Worm (Caenorhabditis elegans) whole organism, L2 larva: ENCODE results near the gene clc-12.
A peak's percentile ranks its signal among the peaks of the same experiment; 100 is the strongest.

ENCODE experiments used
- ZK546.5 ChIP-seq: sonication (generic microtip); optimal IDR thresholded peaks from 2 replicates; lab custom pipeline; 2017; ENCODE audit warnings: missing biosample characterization, missing genetic modification characterization
- alr-1 ChIP-seq: fragments of 150-350 bp; optimal IDR thresholded peaks from 2 replicates; lab custom pipeline; 2014; ENCODE audit warnings: missing biosample characterization, missing genetic modification characterization
- aly-2 ChIP-seq: fragments of 150-350 bp; optimal IDR thresholded peaks from 2 replicates; lab custom pipeline; 2014; ENCODE audit warnings: missing biosample characterization, missing genetic modification characterization
- blmp-1 ChIP-seq: sonication (generic microtip); optimal IDR thresholded peaks from 2 replicates; lab custom pipeline; 2017; ENCODE audit warnings: missing genetic modification characterization, mild to moderate bottlenecking, missing compliant biosample characterization, antibody characterized with exemption, moderate library complexity; ENCODE audit not compliant: insufficient read depth
- ceh-82 ChIP-seq: fragments of 150-350 bp; optimal IDR thresholded peaks from 2 replicates; lab custom pipeline; 2014; ENCODE audit warnings: missing biosample characterization, missing genetic modification characterization
- crh-2 ChIP-seq: sonication (generic microtip); optimal IDR thresholded peaks from 2 replicates; lab custom pipeline; 2017; ENCODE audit warnings: missing biosample characterization, missing genetic modification characterization
- dmd-4 ChIP-seq: sonication (generic microtip); optimal IDR thresholded peaks from 2 replicates; lab custom pipeline; 2017; ENCODE audit warnings: missing biosample characterization, missing genetic modification characterization
- egl-27 ChIP-seq: sonication (generic microtip); optimal IDR thresholded peaks from 3 replicates; lab custom pipeline; 2017; ENCODE audit warnings: missing biosample characterization, missing genetic modification reagents, missing genetic modification characterization
- elt-3 ChIP-seq: sonication (generic microtip); optimal IDR thresholded peaks from 2 replicates; lab custom pipeline; 2017; ENCODE audit warnings: missing biosample characterization, missing genetic modification characterization
- fos-1 ChIP-seq: fragments of 150-350 bp; optimal IDR thresholded peaks from 2 replicates; lab custom pipeline; 2014; ENCODE audit warnings: missing biosample characterization, missing genetic modification characterization
- gmeb-1 ChIP-seq: fragments of 150-350 bp; optimal IDR thresholded peaks from 2 replicates; lab custom pipeline; 2014; ENCODE audit warnings: missing biosample characterization, missing genetic modification characterization
- lin-11 ChIP-seq: fragments of 150-350 bp; sonication (generic microtip); optimal IDR thresholded peaks from 2 replicates; lab custom pipeline; 2014; ENCODE audit warnings: missing biosample characterization, missing genetic modification characterization, inconsistent platforms, mixed read lengths
- lsy-2 ChIP-seq, 2 experiments: fragments of 150-350 bp in 1 of 2; sonication (generic microtip) in 1 of 2; optimal IDR thresholded peaks; 2 replicates each; lab custom pipeline; 2014 to 2017; ENCODE audit warnings: missing biosample characterization in 2 of 2, missing genetic modification characterization in 2 of 2
- mbf-1 ChIP-seq: sonication (generic microtip); optimal IDR thresholded peaks from 2 replicates; lab custom pipeline; 2017; ENCODE audit warnings: missing biosample characterization, missing genetic modification characterization
- nhr-11 ChIP-seq: fragments of 150-350 bp; optimal IDR thresholded peaks from 2 replicates; lab custom pipeline; 2014; ENCODE audit warnings: missing biosample characterization, missing genetic modification characterization
- nhr-12 ChIP-seq: fragments of 150-350 bp; optimal IDR thresholded peaks from 2 replicates; lab custom pipeline; 2014; ENCODE audit warnings: missing biosample characterization, missing genetic modification characterization
- nhr-129 ChIP-seq: fragments of 150-350 bp; optimal IDR thresholded peaks from 2 replicates; lab custom pipeline; 2014; ENCODE audit warnings: missing biosample characterization, missing genetic modification characterization
- nhr-21 ChIP-seq: fragments of 150-350 bp; optimal IDR thresholded peaks from 2 replicates; lab custom pipeline; 2014; ENCODE audit warnings: missing biosample characterization, missing genetic modification characterization
- nhr-23 ChIP-seq: fragments of 150-350 bp; optimal IDR thresholded peaks from 2 replicates; lab custom pipeline; 2014; ENCODE audit warnings: missing biosample characterization, missing genetic modification reagents, missing genetic modification characterization
- nhr-25 ChIP-seq: fragments of 150-350 bp; sonication (generic microtip); optimal IDR thresholded peaks from 3 replicates; lab custom pipeline; 2014; ENCODE audit warnings: missing biosample characterization, missing genetic modification characterization
- nhr-6 ChIP-seq: fragments of 150-350 bp; optimal IDR thresholded peaks from 2 replicates; lab custom pipeline; 2014; ENCODE audit warnings: missing biosample characterization, missing genetic modification characterization
- nhr-77 ChIP-seq: fragments of 150-350 bp; optimal IDR thresholded peaks from 2 replicates; lab custom pipeline; 2014; ENCODE audit warnings: missing biosample characterization, missing genetic modification characterization
- sem-4 ChIP-seq: fragments of 150-350 bp; optimal IDR thresholded peaks from 2 replicates; lab custom pipeline; 2014; ENCODE audit warnings: missing biosample characterization, missing genetic modification reagents, missing genetic modification characterization
- sma-3 ChIP-seq: sonication (generic microtip); optimal IDR thresholded peaks from 2 replicates; lab custom pipeline; 2016; ENCODE audit warnings: missing genetic modification reagents, missing genetic modification characterization, missing compliant biosample characterization
- sma-9 ChIP-seq, 2 experiments: fragments of 150-350 bp in 1 of 2; sonication (generic microtip) in 1 of 2; optimal IDR thresholded peaks; 2 replicates each; lab custom pipeline; 2014 to 2016; ENCODE audit warnings: missing genetic modification characterization in 2 of 2, mild to moderate bottlenecking in 1 of 2, missing biosample characterization in 1 of 2, missing compliant biosample characterization in 1 of 2, missing genetic modification reagents in 1 of 2, moderate library complexity in 1 of 2
- snpc-4 ChIP-seq: fragments of 150-350 bp; optimal IDR thresholded peaks from 2 replicates; lab custom pipeline; 2014; ENCODE audit warnings: missing biosample characterization, missing genetic modification characterization
- unc-39 ChIP-seq: fragments of 150-350 bp; optimal IDR thresholded peaks from 2 replicates; lab custom pipeline; 2014; ENCODE audit warnings: missing biosample characterization, missing genetic modification characterization
- unc-62 ChIP-seq: fragments of 150-350 bp; optimal IDR thresholded peaks from 2 replicates; lab custom pipeline; 2014; ENCODE audit warnings: missing biosample characterization, missing genetic modification reagents, missing genetic modification characterization
- zag-1 ChIP-seq: fragments of 150-350 bp; optimal IDR thresholded peaks from 2 replicates; lab custom pipeline; 2014; ENCODE audit warnings: missing biosample characterization, missing genetic modification characterization
- ztf-4 ChIP-seq: fragments of 150-350 bp; optimal IDR thresholded peaks from 2 replicates; lab custom pipeline; 2014; ENCODE audit warnings: missing biosample characterization, missing genetic modification characterization

Gene clc-12

ce11 chrV:17026289-17026688 is 17.1 kb upstream of the clc-12 start, which contains the start of gene F49H6.15:
Gene F49H6.15 (minus strand): TSS chrV:17026389.
- TF ChIP-seq mbf-1 (tag; lab: Kevin White, UChicago) (no peak), nhr-23 (tag; lab: Kevin White, UChicago) (no peak)

ce11 chrV:17022613-17023322 is 13.6 kb upstream of the clc-12 start, which contains the start of the genes F49H6.8 and F49H6.5:
Gene F49H6.8 (minus strand): TSS chrV:17022663.
Gene F49H6.5 (plus strand): TSS chrV:17023241.
- TF ChIP-seq sem-4 (tag; lab: Kevin White, UChicago) = no peak

- TF ChIP-seq mbf-1 (tag; lab: Kevin White, UChicago) (no peak), nhr-25 (tag; lab: Kevin White, UChicago) (no peak), egl-27 (tag; lab: Kevin White, UChicago) (no peak), dmd-4 (tag; lab: Kevin White, UChicago) (no peak), sma-3 (no peak), sma-9 (GFP tag; optimal IDR thresholded peaks at IDR 0.05; lab: Kevin White, UChicago) (no peak), sma-9 (tag; optimal IDR thresholded peaks at IDR 0.05; lab: Kevin White, UChicago) (no peak), crh-2 (no peak), nhr-12 (no peak), nhr-129 (tag; lab: Kevin White, UChicago) (no peak), unc-39 (no peak), snpc-4 (tag; lab: Kevin White, UChicago) (no peak), aly-2 (tag; lab: Kevin White, UChicago) (no peak), zag-1 (no peak), elt-3 (tag; lab: Kevin White, UChicago) (no peak), ceh-82 (tag; lab: Kevin White, UChicago) (no peak), nhr-77 (tag; lab: Kevin White, UChicago) (no peak), nhr-21 (no peak), alr-1 (no peak)
These were observed 12.2 kb upstream of the clc-12 start, which contains the start of gene F49H6.12 for ce11 chrV:17021361-17021760. Gene F49H6.12 (minus strand): TSS chrV:17021461.

- TF ChIP-seq ZK546.5 (tag; lab: Kevin White, UChicago) (no peak), unc-39 (no peak), unc-62 (GFP tag; lab: Kevin White, UChicago) (no peak), ceh-82 (tag; lab: Kevin White, UChicago) (no peak), aly-2 (tag; lab: Kevin White, UChicago) (no peak), gmeb-1 (tag; lab: Kevin White, UChicago) (no peak), crh-2 (no peak), blmp-1 (tag; lab: Kevin White, UChicago) (no peak), lsy-2 (tag; optimal IDR thresholded peaks at IDR 0.05; lab: Kevin White, UChicago) (no peak), snpc-4 (tag; lab: Kevin White, UChicago) (no peak), mbf-1 (tag; lab: Kevin White, UChicago) (no peak), ztf-4 (no peak), zag-1 (no peak), nhr-11 (tag; lab: Kevin White, UChicago) (no peak)
These were observed 10.5 kb upstream of the clc-12 start, which contains the start of gene F49H6.17 for ce11 chrV:17019690-17020089. Gene F49H6.17 (plus strand): TSS chrV:17019990.

- TF ChIP-seq nhr-6 (tag; lab: Kevin White, UChicago) = no peak
These were observed 7.6 kb upstream of the clc-12 start, which contains the start of gene srh-97 for ce11 chrV:17016787-17017186. Gene srh-97 (plus strand): TSS chrV:17017087.

- TF ChIP-seq fos-1 (peak; percentile 81), lin-11 (no peak), snpc-4 (tag; lab: Kevin White, UChicago) (no peak), gmeb-1 (tag; lab: Kevin White, UChicago) (peak; percentile 5), sma-9 (GFP tag; optimal IDR thresholded peaks at IDR 0.05; lab: Kevin White, UChicago) (peak; percentile 80), sma-9 (tag; optimal IDR thresholded peaks at IDR 0.05; lab: Kevin White, UChicago) (no peak), ceh-82 (tag; lab: Kevin White, UChicago) (no peak)
These were observed 4.9 kb upstream of the clc-12 start, which contains the start of gene clc-13 for ce11 chrV:17014050-17014449. Gene clc-13 (plus strand): TSS chrV:17014408.
